Fruit fly (Drosophila melanogaster) whole organism, prepupa: ENCODE measurements around the gene bru3.

ENCODE experiments used
- Blimp-1 ChIP-seq: fragments of 200-800 bp; sonication (Bioruptor generic); optimal IDR thresholded peaks from 3 replicates; lab custom pipeline; 2017; ENCODE audit warnings: missing biosample characterization, missing genetic modification characterization, mild to moderate bottlenecking, moderate library complexity, missing genetic modification reagents
- CG10669 ChIP-seq: fragments of 200-800 bp; sonication (Bioruptor generic); optimal IDR thresholded peaks from 3 replicates; lab custom pipeline; 2018; ENCODE audit warnings: missing biosample characterization, mild to moderate bottlenecking, missing genetic modification characterization, moderate library complexity
- CG11762 ChIP-seq: fragments of 200-800 bp; sonication (Bioruptor generic); optimal IDR thresholded peaks from 3 replicates; lab custom pipeline; 2016; ENCODE audit warnings: missing biosample characterization, missing genetic modification characterization; ENCODE audit not compliant: insufficient read depth
- CG11902 ChIP-seq: fragments of 200-800 bp; sonication (Bioruptor generic); optimal IDR thresholded peaks from 3 replicates; lab custom pipeline; 2016; ENCODE audit warnings: missing biosample characterization, missing genetic modification characterization
- CG15336 ChIP-seq: fragments of 200-800 bp; sonication (Bioruptor generic); IDR thresholded peaks from 2 replicates; pipeline ENCODE4 v1.3.6; 2022; ENCODE audit warnings: missing biosample characterization, missing genetic modification characterization
- CG1621 ChIP-seq: fragments of 200-800 bp; sonication (Bioruptor generic); optimal IDR thresholded peaks from 3 replicates; lab custom pipeline; 2018; ENCODE audit warnings: missing biosample characterization, mild to moderate bottlenecking, missing genetic modification characterization
- CG31627 ChIP-seq: fragments of 200-800 bp; sonication (Bioruptor generic); optimal IDR thresholded peaks from 3 replicates; lab custom pipeline; 2016; ENCODE audit warnings: missing biosample characterization, missing genetic modification characterization
- CG32006 ChIP-seq: fragments of 200-800 bp; sonication (Bioruptor generic); optimal IDR thresholded peaks from 3 replicates; lab custom pipeline; 2017; ENCODE audit warnings: missing biosample characterization, mild to moderate bottlenecking, missing genetic modification characterization
- CG3919 ChIP-seq: fragments of 200-800 bp; sonication (Bioruptor generic); optimal IDR thresholded peaks from 3 replicates; lab custom pipeline; 2016; ENCODE audit warnings: missing biosample characterization, missing genetic modification characterization
- CG4318 ChIP-seq: fragments of 200-800 bp; sonication (Bioruptor generic); optimal IDR thresholded peaks from 3 replicates; lab custom pipeline; 2017; ENCODE audit warnings: missing biosample characterization, mild to moderate bottlenecking, missing genetic modification characterization
- CG6276 ChIP-seq: fragments of 200-800 bp; sonication (Bioruptor generic); optimal IDR thresholded peaks from 2 replicates; lab custom pipeline; 2017; ENCODE audit warnings: missing biosample characterization, mild to moderate bottlenecking, missing genetic modification characterization
- CG6792 ChIP-seq: fragments of 200-800 bp; sonication (Bioruptor generic); optimal IDR thresholded peaks from 3 replicates; lab custom pipeline; 2016; ENCODE audit warnings: missing biosample characterization, missing genetic modification characterization
- CG8119 ChIP-seq: fragments of 200-800 bp; sonication (Bioruptor generic); IDR thresholded peaks from 3 replicates; pipeline ENCODE4 v1.3.6; 2022; ENCODE audit warnings: missing biosample characterization, missing genetic modification characterization
- CG8319 ChIP-seq: fragments of 200-800 bp; sonication (Bioruptor generic); optimal IDR thresholded peaks from 3 replicates; lab custom pipeline; 2016; ENCODE audit warnings: missing biosample characterization, missing genetic modification characterization
- CG8632 ChIP-seq: fragments of 200-800 bp; sonication (Bioruptor generic); optimal IDR thresholded peaks from 3 replicates; lab custom pipeline; 2016; ENCODE audit warnings: missing biosample characterization, missing genetic modification characterization
- CG9139 ChIP-seq: fragments of 200-800 bp; sonication (Bioruptor generic); optimal IDR thresholded peaks from 3 replicates; lab custom pipeline; 2017; ENCODE audit warnings: missing biosample characterization, mild to moderate bottlenecking, missing genetic modification characterization
- Eip75B ChIP-seq: fragments of 200-800 bp; sonication (Bioruptor generic); optimal IDR thresholded peaks from 3 replicates; lab custom pipeline; 2016; ENCODE audit warnings: missing biosample characterization, missing genetic modification characterization
- Eip78C ChIP-seq: fragments of 200-800 bp; sonication (Bioruptor generic); peaks from one replicate; lab custom pipeline; 2016; ENCODE audit warnings: missing biosample characterization, missing genetic modification characterization
- Hr4 ChIP-seq: fragments of 200-800 bp; sonication (Bioruptor generic); optimal IDR thresholded peaks from 3 replicates; lab custom pipeline; 2016; ENCODE audit warnings: missing biosample characterization, missing genetic modification characterization
- Lpt ChIP-seq: fragments of 200-800 bp; sonication (Bioruptor generic); optimal IDR thresholded peaks from 3 replicates; lab custom pipeline; 2016; ENCODE audit warnings: missing biosample characterization, missing genetic modification characterization
- OdsH ChIP-seq: fragments of 200-800 bp; sonication (Bioruptor generic); optimal IDR thresholded peaks from 3 replicates; lab custom pipeline; 2016; ENCODE audit warnings: missing biosample characterization, missing genetic modification characterization
- Smox ChIP-seq: fragments of 200-800 bp; sonication (Bioruptor generic); optimal IDR thresholded peaks from 3 replicates; lab custom pipeline; 2016; ENCODE audit warnings: missing biosample characterization, missing genetic modification characterization
- Sox102F ChIP-seq: fragments of 200-800 bp; sonication (Bioruptor generic); optimal IDR thresholded peaks from 2 replicates; lab custom pipeline; 2016; ENCODE audit warnings: missing biosample characterization, mild to moderate bottlenecking, missing genetic modification characterization
- Sox14 ChIP-seq: fragments of 200-800 bp; sonication (Bioruptor generic); optimal IDR thresholded peaks from 3 replicates; lab custom pipeline; 2016; ENCODE audit warnings: missing biosample characterization, missing genetic modification characterization
- Sox15 ChIP-seq: fragments of 200-800 bp; sonication (Bioruptor generic); optimal IDR thresholded peaks from 3 replicates; lab custom pipeline; 2016; ENCODE audit warnings: missing biosample characterization, missing genetic modification characterization
- achi ChIP-seq: fragments of 200-800 bp; sonication (Bioruptor generic); optimal IDR thresholded peaks from 3 replicates; lab custom pipeline; 2016; ENCODE audit warnings: missing biosample characterization, missing genetic modification characterization
- acj6 ChIP-seq: fragments of 200-800 bp; sonication (Bioruptor generic); optimal IDR thresholded peaks from 3 replicates; lab custom pipeline; 2016; ENCODE audit warnings: missing biosample characterization, missing genetic modification characterization
- esn ChIP-seq: fragments of 200-800 bp; sonication (Bioruptor generic); optimal IDR thresholded peaks from 2 replicates; lab custom pipeline; 2016; ENCODE audit warnings: missing biosample characterization, mild to moderate bottlenecking, missing genetic modification characterization, moderate library complexity
- fd59A ChIP-seq: fragments of 200-800 bp; sonication (Bioruptor generic); optimal IDR thresholded peaks from 2 replicates; lab custom pipeline; 2017; ENCODE audit warnings: missing biosample characterization, mild to moderate bottlenecking, missing genetic modification characterization, missing genetic modification reagents
- fd85E ChIP-seq: fragments of 200-800 bp; sonication (Bioruptor generic); optimal IDR thresholded peaks from 3 replicates; lab custom pipeline; 2016; ENCODE audit warnings: missing biosample characterization, missing genetic modification characterization
- fkh ChIP-seq: fragments of 200-800 bp; sonication (Bioruptor generic); optimal IDR thresholded peaks from 3 replicates; lab custom pipeline; 2017; ENCODE audit warnings: missing biosample characterization, mild to moderate bottlenecking, missing genetic modification characterization, moderate library complexity
- lz ChIP-seq: fragments of 200-800 bp; sonication (Bioruptor generic); optimal IDR thresholded peaks from 3 replicates; lab custom pipeline; 2016; ENCODE audit warnings: missing biosample characterization, missing genetic modification characterization
- net ChIP-seq: fragments of 200-800 bp; sonication (Bioruptor generic); optimal IDR thresholded peaks from 3 replicates; lab custom pipeline; 2016; ENCODE audit warnings: missing biosample characterization, missing genetic modification characterization
- pdm3 ChIP-seq: fragments of 200-800 bp; sonication (Bioruptor generic); optimal IDR thresholded peaks from 3 replicates; lab custom pipeline; 2016; ENCODE audit warnings: missing biosample characterization, missing genetic modification characterization
- salr ChIP-seq, 2 experiments: fragments of 200-800 bp; sonication (Bioruptor generic); optimal IDR thresholded peaks; 3 replicates each; lab custom pipeline; 2016 to 2018; ENCODE audit warnings: missing biosample characterization in 2 of 2, missing genetic modification characterization in 2 of 2, mild to moderate bottlenecking in 1 of 2
- ss ChIP-seq, 2 experiments: fragments of 200-800 bp; sonication (Bioruptor generic); optimal IDR thresholded peaks; 2 replicates in 1 of 2; 3 replicates in 1 of 2; lab custom pipeline; 2017 to 2018; ENCODE audit warnings: mild to moderate bottlenecking in 2 of 2, missing biosample characterization in 2 of 2, missing genetic modification characterization in 2 of 2, moderate library complexity in 1 of 2
- svp ChIP-seq: fragments of 200-800 bp; sonication (Bioruptor generic); peaks from one replicate; lab custom pipeline; 2016; ENCODE audit warnings: missing biosample characterization, missing genetic modification characterization
- topi ChIP-seq: fragments of 200-800 bp; sonication (Bioruptor generic); optimal IDR thresholded peaks from 3 replicates; lab custom pipeline; 2016; ENCODE audit warnings: missing biosample characterization, missing genetic modification characterization

The bru3 gene

dm6 chr3L:13840731-13841130 is 37.5 kb upstream of the bru3 start:
- TF ChIP-seq Lpt (GFP tag; lab: Kevin White, UChicago) (no peak), acj6 (no peak), lz (no peak), salr (GFP tag; optimal IDR thresholded peaks at IDR 0.05; lab: Kevin White, UChicago) (no peak), Sox102F (GFP tag; lab: Kevin White, UChicago) (no peak), CG1621 (tag; lab: Kevin White, UChicago) (no peak), CG15336 (GFP tag; lab: Robert Waterston, UW) (no peak)

dm6 chr3L:13837456-13837855 is 34.3 kb upstream of the bru3 start, which contains the start of gene CG43184:
TSS of gene CG43184 (plus strand) at chr3L:13837756.
- TF ChIP-seq CG31627 (GFP tag; lab: Kevin White, UChicago) (no peak), CG11762 (GFP tag; lab: Kevin White, UChicago) (no peak), net (GFP tag; lab: Kevin White, UChicago) (no peak), svp (GFP tag; lab: Kevin White, UChicago) (no peak), Eip75B (no peak), CG32006 (GFP tag; lab: Kevin White, UChicago) (no peak), OdsH (GFP tag; lab: Kevin White, UChicago) (no peak), CG3919 (GFP tag; lab: Kevin White, UChicago) (no peak), fkh (GFP tag; lab: Kevin White, UChicago) (no peak), achi (GFP tag; lab: Kevin White, UChicago) (no peak), acj6 (no peak), Smox (GFP tag; lab: Kevin White, UChicago) (no peak), Eip78C (GFP tag; lab: Kevin White, UChicago) (no peak), CG10669 (no peak), CG8632 (GFP tag; lab: Kevin White, UChicago) (no peak)

- no peak for TF ChIP-seq CG9139 (GFP tag; lab: Kevin White, UChicago)
- no peak for TF ChIP-seq CG15336 (GFP tag; lab: Robert Waterston, UW)
- TF ChIP-seq CG3919 (GFP tag; lab: Kevin White, UChicago), result no peak
- no peak for TF ChIP-seq Blimp-1 (GFP tag; lab: Kevin White, UChicago)
- TF ChIP-seq acj6, result no peak
- TF ChIP-seq CG6276 (GFP tag; lab: Kevin White, UChicago), result no peak
- TF ChIP-seq CG11902 (GFP tag; lab: Kevin White, UChicago), result no peak
- TF ChIP-seq CG8319 (GFP tag; lab: Kevin White, UChicago), result no peak
- no peak for TF ChIP-seq fd59A (GFP tag; lab: Kevin White, UChicago)
- no peak for TF ChIP-seq Eip75B
These were observed 40.1 kb downstream of the bru3 start for dm6 chr3L:13763091-13763490.

dm6 chr3L:13762632-13763031 is 40.6 kb downstream of the bru3 start:
- no peak for TF ChIP-seq pdm3 (GFP tag; lab: Kevin White, UChicago)
- no peak for TF ChIP-seq net (GFP tag; lab: Kevin White, UChicago)
- TF ChIP-seq acj6, result no peak
- no peak for TF ChIP-seq svp (GFP tag; lab: Kevin White, UChicago)
- no peak for TF ChIP-seq CG8119
- TF ChIP-seq CG4318 (GFP tag; lab: Kevin White, UChicago), result no peak
- TF ChIP-seq CG8319 (GFP tag; lab: Kevin White, UChicago), result no peak
- TF ChIP-seq CG3919 (GFP tag; lab: Kevin White, UChicago), result no peak
- TF ChIP-seq CG9139 (GFP tag; lab: Kevin White, UChicago), result no peak
- no peak for TF ChIP-seq CG31627 (GFP tag; lab: Kevin White, UChicago)
- no peak for TF ChIP-seq Blimp-1 (GFP tag; lab: Kevin White, UChicago)
- TF ChIP-seq topi (GFP tag; lab: Kevin White, UChicago), result no peak
- TF ChIP-seq Hr4, result no peak
- TF ChIP-seq, all 60 proteins: peak for 0

- no peak for TF ChIP-seq Sox15
- no peak for TF ChIP-seq fd85E (GFP tag; lab: Kevin White, UChicago)
- no peak for TF ChIP-seq CG6792 (GFP tag; lab: Kevin White, UChicago)
- no peak for TF ChIP-seq CG1621 (tag; lab: Kevin White, UChicago)
- no peak for TF ChIP-seq acj6
- TF ChIP-seq Sox102F (GFP tag; lab: Kevin White, UChicago), result no peak
- TF ChIP-seq pdm3 (GFP tag; lab: Kevin White, UChicago), result no peak
- no peak for TF ChIP-seq Blimp-1 (GFP tag; lab: Kevin White, UChicago)
- no peak for TF ChIP-seq ss (GFP tag; optimal IDR thresholded peaks at IDR 0.05; lab: Kevin White, UChicago)
- no peak for TF ChIP-seq topi (GFP tag; lab: Kevin White, UChicago)
- no peak for TF ChIP-seq Sox14 (GFP tag; lab: Kevin White, UChicago)
- TF ChIP-seq CG11902 (GFP tag; lab: Kevin White, UChicago), result no peak
- TF ChIP-seq esn (GFP tag; lab: Kevin White, UChicago), result no peak
These were observed 64.8 kb downstream of the bru3 start for dm6 chr3L:13738425-13738824.
